Worm (Caenorhabditis elegans) whole organism, midembryonic: ENCODE data around the gene dao-2.

Source experiments
- T22C8.4 ChIP-seq: fragments of 200-800 bp; sonication (Bioruptor generic); IDR thresholded peaks from 2 replicates; pipeline ENCODE4 v1.3.6; 2022; ENCODE audit warnings: missing genetic modification characterization, missing compliant biosample characterization
- cog-1 ChIP-seq: sonication (generic microtip); optimal IDR thresholded peaks from 2 replicates; lab custom pipeline; 2016; ENCODE audit warnings: missing genetic modification characterization, missing compliant biosample characterization
- flt-1 ChIP-seq: fragments of 200-800 bp; sonication (Bioruptor generic); IDR thresholded peaks from 2 replicates; pipeline ENCODE4 v1.3.6; 2022; ENCODE audit warnings: missing genetic modification characterization, missing compliant biosample characterization
- klf-2 ChIP-seq: fragments of 200-800 bp; sonication (Bioruptor generic); conservative IDR thresholded peaks from 2 replicates; pipeline ENCODE4 v1.3.6; 2022; ENCODE audit warnings: missing genetic modification reagents, missing genetic modification characterization, missing compliant biosample characterization
- med-1 ChIP-seq: sonication (generic microtip); optimal IDR thresholded peaks from 2 replicates; lab custom pipeline; 2017; ENCODE audit warnings: missing genetic modification characterization, mild to moderate bottlenecking, missing compliant biosample characterization, antibody characterized with exemption, missing genetic modification reagents; ENCODE audit not compliant: insufficient read depth
- ref-1 ChIP-seq: fragments of 200-800 bp; sonication (Bioruptor generic); conservative IDR thresholded peaks from 2 replicates; pipeline ENCODE4 v1.3.6; 2022; ENCODE audit warnings: missing genetic modification reagents, missing genetic modification characterization, missing compliant biosample characterization
- tab-1 ChIP-seq: fragments of 200-800 bp; sonication (Bioruptor generic); IDR thresholded peaks from 2 replicates; pipeline ENCODE4 v1.3.6; 2022; ENCODE audit warnings: missing genetic modification characterization, missing compliant biosample characterization
- ztf-23 ChIP-seq: fragments of 200-800 bp; sonication (Bioruptor generic); IDR thresholded peaks from 2 replicates; pipeline ENCODE4 v1.3.6; 2022; ENCODE audit warnings: missing genetic modification reagents, missing genetic modification characterization, missing compliant biosample characterization
- ztf-29 ChIP-seq: fragments of 200-800 bp; sonication (Bioruptor generic); IDR thresholded peaks from 2 replicates; pipeline ENCODE4 v1.3.6; 2022; ENCODE audit warnings: missing genetic modification reagents, missing genetic modification characterization, missing compliant biosample characterization

dao-2 gene

DNA sequence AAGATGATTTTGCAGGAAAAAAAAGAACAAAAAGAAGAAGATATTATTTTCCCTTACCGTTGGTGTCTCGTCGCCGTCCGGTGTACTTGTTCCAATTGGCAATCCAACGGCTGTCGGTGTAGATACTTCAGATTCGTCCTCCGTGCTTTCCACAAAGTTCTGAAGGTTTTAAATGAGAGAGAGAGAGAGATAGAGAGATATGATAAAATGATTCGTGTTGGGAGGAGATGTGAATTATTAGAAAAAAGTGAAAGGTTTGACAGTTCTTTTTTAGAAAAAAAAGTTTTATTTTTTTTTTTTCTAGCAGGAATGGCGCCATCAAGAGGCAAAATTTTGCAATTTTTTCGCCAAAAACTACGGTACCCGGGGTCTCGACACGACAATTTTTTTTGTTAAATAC, 37.5 kb downstream of the dao-2 start:
- no peak for TF ChIP-seq tab-1 (GFP tag; lab: Robert Waterston, UW)
- no peak for TF ChIP-seq ztf-23 (GFP tag; lab: Robert Waterston, UW)
- no peak for TF ChIP-seq ztf-29
- TF ChIP-seq ref-1 (GFP tag; lab: Robert Waterston, UW): no peak
- TF ChIP-seq klf-2 (GFP tag; lab: Robert Waterston, UW): no peak
- no peak for TF ChIP-seq med-1 (GFP tag; lab: Kevin White, UChicago)

DNA sequence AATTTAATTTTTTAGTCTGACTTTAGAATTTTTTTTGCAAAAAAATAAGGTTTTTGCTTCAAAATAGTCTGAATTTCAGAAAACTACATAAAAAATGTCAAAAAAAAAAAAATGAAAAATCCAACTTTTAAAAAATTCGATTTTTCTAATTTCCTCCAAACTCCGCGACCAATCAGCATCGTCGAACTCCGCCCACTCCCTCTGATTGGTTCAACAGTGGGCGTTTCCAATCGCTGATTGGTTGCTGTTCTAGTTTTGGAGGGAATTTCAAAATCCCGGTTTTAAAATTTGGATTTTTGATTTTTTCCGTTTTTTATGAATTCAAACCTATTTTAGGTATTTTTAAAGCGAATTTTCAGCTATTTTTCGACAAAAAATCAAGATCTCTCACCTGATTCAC, 38.1 kb downstream of the dao-2 start:
- no peak for TF ChIP-seq med-1 (GFP tag; lab: Kevin White, UChicago)

DNA sequence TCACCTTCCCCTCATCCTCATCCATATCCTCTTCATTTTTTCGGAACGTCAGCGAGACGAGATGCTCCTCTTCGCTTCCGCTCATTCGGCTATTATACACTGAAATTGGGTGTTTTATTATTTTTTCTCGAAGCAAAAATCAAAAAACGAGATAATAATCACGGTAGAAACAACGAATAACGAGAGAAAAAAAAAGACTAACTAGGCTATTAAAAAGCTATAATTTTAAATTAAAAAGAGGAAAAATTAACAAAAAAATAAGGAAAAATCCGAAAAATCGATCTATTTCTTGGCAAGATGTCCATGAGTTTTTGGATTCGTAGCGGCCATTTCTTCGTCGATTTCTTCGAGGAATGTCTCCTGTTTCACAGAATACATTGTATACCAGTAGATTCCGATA, 38.5 kb downstream of the dao-2 start, which contains the start of gene ipla-1:
Gene ipla-1 (minus strand): TSS at position 101 of the 400 bp plus-strand sequence.
- TF ChIP-seq med-1 (GFP tag; lab: Kevin White, UChicago) (no peak), klf-2 (GFP tag; lab: Robert Waterston, UW) (no peak), ref-1 (GFP tag; lab: Robert Waterston, UW) (no peak), ztf-23 (GFP tag; lab: Robert Waterston, UW) (no peak), cog-1 (tag; lab: Kevin White, UChicago) (no peak), flt-1 (GFP tag; lab: Robert Waterston, UW) (no peak)

DNA sequence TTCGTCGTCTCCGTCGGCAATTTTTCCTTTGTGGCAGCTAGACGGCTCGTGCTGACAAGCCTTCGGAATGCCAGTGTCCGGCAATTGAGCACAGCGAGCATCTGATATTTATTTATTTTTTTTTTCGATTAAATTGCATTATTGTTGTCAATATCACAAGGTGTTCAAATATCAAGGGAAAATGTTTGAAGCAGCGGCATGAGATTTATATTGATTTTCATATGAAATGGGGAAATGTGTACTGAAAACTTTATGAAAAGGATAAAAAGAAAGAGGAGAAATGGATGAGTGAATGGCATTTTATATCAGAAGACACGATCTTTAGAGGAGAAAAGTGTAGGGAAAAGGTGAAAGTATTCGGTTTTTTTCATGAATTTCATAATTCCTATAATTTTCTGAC, 39.8 kb downstream of the dao-2 start, which contains the start of gene coa-3:
Gene coa-3 (minus strand): TSS at position 101 of the 400 bp plus-strand sequence.
- TF ChIP-seq med-1 (GFP tag; lab: Kevin White, UChicago): no peak
- TF ChIP-seq ztf-23 (GFP tag; lab: Robert Waterston, UW): no peak
- TF ChIP-seq flt-1 (GFP tag; lab: Robert Waterston, UW): no peak
- TF ChIP-seq T22C8.4 (GFP tag; lab: Robert Waterston, UW): no peak
- no peak for TF ChIP-seq cog-1 (tag; lab: Kevin White, UChicago)
- no peak for TF ChIP-seq ztf-29
- no peak for TF ChIP-seq ref-1 (GFP tag; lab: Robert Waterston, UW)
- no peak for TF ChIP-seq klf-2 (GFP tag; lab: Robert Waterston, UW)
- no peak for TF ChIP-seq tab-1 (GFP tag; lab: Robert Waterston, UW)

DNA sequence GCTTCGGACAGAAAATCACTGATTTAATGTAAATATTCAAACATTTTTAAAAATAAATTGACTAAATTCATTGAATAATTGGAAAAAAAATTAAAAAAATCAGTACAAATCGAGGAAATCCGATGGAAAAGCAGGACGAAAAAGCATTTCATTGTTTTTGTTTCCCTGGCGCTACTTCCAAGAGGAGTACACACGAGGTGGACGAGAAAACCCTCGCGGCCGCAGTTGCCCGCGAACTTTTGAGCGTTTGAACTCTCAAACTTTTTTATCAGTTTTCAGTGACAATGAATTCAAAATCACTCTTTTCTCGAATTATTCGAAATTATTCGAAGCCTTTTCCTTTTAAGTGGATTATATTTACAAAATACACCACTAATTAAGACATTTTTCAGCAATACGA, 40.3 kb downstream of the dao-2 start, which contains the start of gene F35D11.4:
Gene F35D11.4 (plus strand): TSS at position 393 of the 400 bp plus-strand sequence.
- TF ChIP-seq T22C8.4 (GFP tag; lab: Robert Waterston, UW) (no peak), klf-2 (GFP tag; lab: Robert Waterston, UW) (no peak), flt-1 (GFP tag; lab: Robert Waterston, UW) (peak; percentile 67; the same call in 1 of the 2 replicates), ztf-23 (GFP tag; lab: Robert Waterston, UW) (no peak), med-1 (GFP tag; lab: Kevin White, UChicago) (no peak)

DNA sequence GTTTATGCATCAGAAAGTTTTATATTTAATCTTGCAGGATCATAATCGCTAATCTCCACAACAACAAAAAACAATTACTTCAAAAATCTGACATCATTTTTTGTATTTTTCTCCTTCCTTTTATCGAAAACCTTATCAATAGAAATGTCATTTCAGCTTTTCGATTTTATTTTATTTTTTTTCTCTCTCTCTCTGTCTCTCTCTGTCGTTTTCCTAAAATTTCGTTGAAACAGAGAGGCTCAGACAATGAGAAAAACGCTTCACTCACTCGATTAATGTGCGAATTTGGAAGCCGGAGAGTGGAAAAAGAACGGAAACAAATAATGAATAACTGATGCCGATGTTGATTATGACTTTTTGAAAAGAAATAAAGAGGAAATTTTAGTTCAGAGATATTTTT, 41.4 kb downstream of the dao-2 start:
- no peak for TF ChIP-seq ztf-23 (GFP tag; lab: Robert Waterston, UW)
- no peak for TF ChIP-seq cog-1 (tag; lab: Kevin White, UChicago)
- no peak for TF ChIP-seq ztf-29
- TF ChIP-seq med-1 (GFP tag; lab: Kevin White, UChicago): no peak
- TF ChIP-seq ref-1 (GFP tag; lab: Robert Waterston, UW): no peak
- TF ChIP-seq flt-1 (GFP tag; lab: Robert Waterston, UW): no peak

DNA sequence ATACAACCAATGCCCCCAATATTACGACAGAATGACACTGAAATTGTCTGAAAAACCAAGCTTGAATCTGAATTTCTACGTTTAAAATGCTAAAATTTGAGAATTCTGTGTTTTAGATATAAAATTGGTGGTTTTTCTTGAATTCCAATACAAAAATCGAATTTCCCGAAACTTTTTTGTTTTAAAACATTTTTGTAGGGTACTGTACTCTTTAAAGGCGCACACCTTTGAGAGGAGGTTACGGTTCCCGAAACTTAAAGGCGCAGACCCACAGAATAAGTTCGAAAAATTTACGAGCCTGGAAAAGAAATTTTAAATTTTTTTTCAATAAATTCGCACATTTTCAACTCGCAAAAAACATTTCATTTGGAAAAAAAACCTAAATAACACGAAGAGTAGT, 41.9 kb downstream of the dao-2 start:
- no peak for TF ChIP-seq cog-1 (tag; lab: Kevin White, UChicago)
- TF ChIP-seq flt-1 (GFP tag; lab: Robert Waterston, UW): no peak
- TF ChIP-seq ztf-23 (GFP tag; lab: Robert Waterston, UW): no peak
- no peak for TF ChIP-seq ztf-29
- TF ChIP-seq ref-1 (GFP tag; lab: Robert Waterston, UW): no peak
- no peak for TF ChIP-seq T22C8.4 (GFP tag; lab: Robert Waterston, UW)

DNA sequence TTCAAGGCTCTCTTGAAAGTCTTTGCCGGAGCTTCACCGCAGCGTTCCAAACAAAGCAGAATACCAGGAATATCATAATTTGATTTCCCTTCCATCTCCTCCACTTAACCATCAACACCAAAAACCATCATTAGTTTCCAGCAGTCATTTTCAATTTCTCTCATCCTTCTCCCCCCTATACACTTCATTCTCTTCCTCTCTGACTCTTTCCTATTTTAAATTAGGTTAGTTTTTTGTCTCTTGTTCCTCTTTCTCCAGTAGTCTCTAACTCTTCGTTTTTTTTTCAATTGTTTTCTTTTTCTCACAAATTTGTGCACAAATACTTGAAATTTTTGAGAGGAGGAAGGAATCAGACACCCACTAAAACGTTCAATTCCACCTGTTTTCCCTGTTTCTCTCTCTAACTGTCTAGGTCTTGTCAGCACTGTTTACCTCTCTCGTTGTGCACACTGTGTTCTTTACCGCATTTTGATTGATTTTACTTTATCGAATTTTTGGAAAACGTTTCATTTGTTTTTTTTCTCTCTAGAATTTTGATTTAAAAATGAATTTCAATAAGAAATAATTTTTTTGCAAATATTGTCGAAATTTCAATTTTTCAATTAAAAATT, 44.0 kb downstream of the dao-2 start:
- no peak for TF ChIP-seq klf-2 (GFP tag; lab: Robert Waterston, UW)
- TF ChIP-seq tab-1 (GFP tag; lab: Robert Waterston, UW): no peak
- TF ChIP-seq cog-1 (tag; lab: Kevin White, UChicago): no peak
- no peak for TF ChIP-seq ztf-29

DNA sequence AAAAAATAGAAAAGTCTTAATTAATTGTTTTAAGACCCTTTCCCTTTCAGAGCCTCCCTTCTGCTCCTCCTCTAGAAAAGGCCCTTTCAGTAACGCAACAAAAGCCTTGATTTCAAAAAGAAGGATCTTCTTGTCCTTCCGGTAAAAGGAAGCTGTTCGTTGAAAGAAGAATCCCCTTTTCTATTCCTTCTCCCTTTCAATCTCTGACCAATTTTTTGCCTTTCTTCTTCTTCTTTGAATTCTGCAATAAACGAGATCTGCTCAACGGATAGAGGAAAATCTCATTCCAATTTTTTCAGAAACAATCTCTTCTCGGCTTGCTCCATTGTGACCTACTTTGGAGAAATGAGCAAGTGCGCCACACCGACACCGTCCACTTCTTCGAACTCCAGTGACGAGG, 45.3 kb downstream of the dao-2 start, which contains the start of gene F35D11.3:
Gene F35D11.3 (plus strand): TSS at position 300 of the 400 bp plus-strand sequence.
- TF ChIP-seq med-1 (GFP tag; lab: Kevin White, UChicago): no peak
- TF ChIP-seq ztf-29: no peak
- no peak for TF ChIP-seq ztf-23 (GFP tag; lab: Robert Waterston, UW)
- TF ChIP-seq flt-1 (GFP tag; lab: Robert Waterston, UW): no peak
- no peak for TF ChIP-seq T22C8.4 (GFP tag; lab: Robert Waterston, UW)
- no peak for TF ChIP-seq ref-1 (GFP tag; lab: Robert Waterston, UW)
- TF ChIP-seq tab-1 (GFP tag; lab: Robert Waterston, UW): no peak
- no peak for TF ChIP-seq klf-2 (GFP tag; lab: Robert Waterston, UW)
- TF ChIP-seq cog-1 (tag; lab: Kevin White, UChicago): no peak

DNA sequence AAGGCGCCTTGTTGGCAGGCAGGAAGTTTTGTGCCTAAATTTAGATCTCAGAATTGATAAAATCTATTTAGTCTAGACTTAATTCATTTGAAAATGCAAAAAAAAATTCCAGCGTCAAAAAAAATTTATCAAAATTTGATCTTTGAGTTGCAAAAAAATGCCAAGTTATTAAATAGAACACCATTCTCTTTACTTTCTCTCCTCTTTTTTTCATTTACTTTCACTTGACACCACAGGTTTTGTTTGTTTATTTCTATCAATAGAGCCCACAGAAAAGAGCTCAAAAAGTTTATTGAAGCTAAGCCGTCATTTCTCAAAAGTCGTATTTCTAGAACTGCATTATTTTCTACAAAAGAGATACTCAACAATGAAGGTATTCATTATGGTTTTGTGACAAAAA, 49.9 kb downstream of the dao-2 start, which contains the start of gene pqn-35:
Gene pqn-35 (plus strand): TSS at position 301 of the 400 bp plus-strand sequence.
- TF ChIP-seq klf-2 (GFP tag; lab: Robert Waterston, UW) (no peak), flt-1 (GFP tag; lab: Robert Waterston, UW) (no peak), med-1 (GFP tag; lab: Kevin White, UChicago) (no peak), ztf-29 (no peak), tab-1 (GFP tag; lab: Robert Waterston, UW) (no peak), ref-1 (GFP tag; lab: Robert Waterston, UW) (no peak), T22C8.4 (GFP tag; lab: Robert Waterston, UW) (no peak), ztf-23 (GFP tag; lab: Robert Waterston, UW) (no peak), cog-1 (tag; lab: Kevin White, UChicago) (no peak)
